4 worm cellular contexts compared by ENCODE assay signal in the genomic region with DNA sequence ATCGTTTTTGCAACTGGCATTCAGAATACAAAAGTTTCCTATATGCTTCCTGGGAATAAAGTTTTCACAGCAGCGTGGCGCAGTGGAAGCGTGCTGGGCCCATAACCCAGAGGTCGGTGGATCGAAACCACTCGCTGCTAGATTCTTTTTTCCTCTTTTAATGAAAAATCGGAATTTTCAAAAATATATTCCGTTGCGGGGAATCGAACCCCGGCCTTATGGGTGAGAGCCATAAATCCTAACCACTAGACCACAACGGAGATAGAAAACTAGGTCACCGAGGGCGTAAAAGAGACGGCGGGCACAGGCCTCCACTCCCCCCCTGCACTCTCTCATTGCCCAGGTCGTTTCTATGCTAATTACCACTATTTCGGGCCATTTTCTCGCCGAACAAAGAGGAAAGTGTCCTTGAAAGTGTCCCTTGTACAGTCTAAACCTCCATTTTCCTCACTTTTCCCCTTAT.
TF ChIP-seq lines count a peak whose summit lies in the region.

Gene Y22D7AL.6 (plus strand): TSS at position 413 of the 463 bp plus-strand sequence.

TF ChIP-seq in whole organism, L2 larva, 48 proteins besides CTCF, POLR2A, EP300 and RAD21 (continues in another document):
- TF ChIP-seq sma-9 (GFP tag; optimal IDR thresholded peaks at IDR 0.05; lab: Kevin White, UChicago) = peak; percentile 6
- TF ChIP-seq sma-9 (tag; optimal IDR thresholded peaks at IDR 0.05; lab: Kevin White, UChicago) = no peak
- no peak for TF ChIP-seq nhr-21 (tag; optimal IDR thresholded peaks at IDR 0.05; lab: Kevin White, UChicago)
- TF ChIP-seq unc-39 (tag; optimal IDR thresholded peaks at IDR 0.05; lab: Kevin White, UChicago) = no peak
- TF ChIP-seq elt-1 (tag; optimal IDR thresholded peaks at IDR 0.05; lab: Kevin White, UChicago) = no peak
- no peak for TF ChIP-seq R02D3.7 (tag; optimal IDR thresholded peaks at IDR 0.05; lab: Kevin White, UChicago)
- peak; percentile 19 for TF ChIP-seq F13H6.1 (tag; optimal IDR thresholded peaks at IDR 0.05; lab: Kevin White, UChicago)
- no peak for TF ChIP-seq sma-3 (GFP tag; optimal IDR thresholded peaks at IDR 0.05; lab: Kevin White, UChicago)
- no peak for TF ChIP-seq sem-4 (tag; optimal IDR thresholded peaks at IDR 0.05; lab: Kevin White, UChicago)
- no peak for TF ChIP-seq ztf-11 (tag; optimal IDR thresholded peaks at IDR 0.05; lab: Kevin White, UChicago)
- TF ChIP-seq lsy-2 (tag; optimal IDR thresholded peaks at IDR 0.05; lab: Kevin White, UChicago) = peak; percentile 24 to 47
- TF ChIP-seq ceh-82 (tag; optimal IDR thresholded peaks at IDR 0.05; lab: Kevin White, UChicago) = no peak
- TF ChIP-seq nhr-23 (tag; optimal IDR thresholded peaks at IDR 0.05; lab: Kevin White, UChicago) = no peak
- no peak for TF ChIP-seq egl-27 (tag; optimal IDR thresholded peaks at IDR 0.05; lab: Kevin White, UChicago)
- peak; percentile 46 for TF ChIP-seq Y55F3AM.14 (GFP tag; optimal IDR thresholded peaks at IDR 0.05; lab: Kevin White, UChicago)
- TF ChIP-seq lin-11 (tag; optimal IDR thresholded peaks at IDR 0.05; lab: Kevin White, UChicago) = peak; percentile 14
- TF ChIP-seq alr-1 (tag; optimal IDR thresholded peaks at IDR 0.05; lab: Kevin White, UChicago) = no peak
- no peak for TF ChIP-seq ama-1 (optimal IDR thresholded peaks at IDR 0.05; lab: Kevin White, UChicago)
- TF ChIP-seq ztf-4 (tag; optimal IDR thresholded peaks at IDR 0.05; lab: Kevin White, UChicago) = no peak
- no peak for TF ChIP-seq peb-1 (tag; optimal IDR thresholded peaks at IDR 0.05; lab: Kevin White, UChicago)
- no peak for TF ChIP-seq nhr-77 (tag; optimal IDR thresholded peaks at IDR 0.05; lab: Kevin White, UChicago)
- TF ChIP-seq C34F6.9 (tag; optimal IDR thresholded peaks at IDR 0.05; lab: Kevin White, UChicago) = peak; percentile 5
- no peak for TF ChIP-seq fos-1 (tag; optimal IDR thresholded peaks at IDR 0.05; lab: Kevin White, UChicago)

TF ChIP-seq in whole organism, L4 larva, 104 proteins besides CTCF, POLR2A, EP300 and RAD21 (continues in another document):
- TF ChIP-seq lin-29 (GFP tag; IDR thresholded peaks at IDR 0.05; lab: Robert Waterston, UW) (0 out of 2 replicates have a peak, but pooled peaks have one; percentile 48), madf-9 (GFP tag; conservative IDR thresholded peaks at IDR 0.05; lab: Robert Waterston, UW) (peak; percentile 78), vab-7 (GFP tag; IDR thresholded peaks at IDR 0.05; lab: Robert Waterston, UW) (peak; percentile 76), hif-1 (tag; optimal IDR thresholded peaks at IDR 0.05; lab: Kevin White, UChicago) (peak in 1 of 2 experiments; percentile 1), unc-62 (GFP tag; optimal IDR thresholded peaks at IDR 0.05 in 1 of 2; lab: Kevin White, UChicago) (no peak), unc-62 (tag; optimal IDR thresholded peaks at IDR 0.05; lab: Kevin White, UChicago) (no peak), Y48G9A.11 (GFP tag; IDR thresholded peaks at IDR 0.05; lab: Robert Waterston, UW) (peak; percentile 77; the same call in 1 of the 2 replicates), attf-4 (tag; optimal IDR thresholded peaks at IDR 0.05; lab: Kevin White, UChicago) (no peak), unc-130 (GFP tag; optimal IDR thresholded peaks at IDR 0.05; lab: Kevin White, UChicago) (peak; percentile 46), daf-19 (GFP tag; conservative IDR thresholded peaks at IDR 0.05; lab: Robert Waterston, UW) (peak; percentile 69; the same call in 1 of the 2 replicates), tag-97 (GFP tag; IDR thresholded peaks at IDR 0.05; lab: Robert Waterston, UW) (no peak), F49E8.2 (tag; optimal IDR thresholded peaks at IDR 0.05; lab: Kevin White, UChicago; ENCODE audit: borderline replicate concordance) (peak; percentile 37), lir-3 (tag; optimal IDR thresholded peaks at IDR 0.05; lab: Kevin White, UChicago) (peak; percentile 65), F44E2.7 (GFP tag; IDR thresholded peaks at IDR 0.05; lab: Robert Waterston, UW) (0 out of 2 replicates have a peak, but pooled peaks have one; percentile 85), zip-11 (GFP tag; IDR thresholded peaks at IDR 0.05; lab: Robert Waterston, UW) (no peak), Y105C5A.15 (GFP tag; IDR thresholded peaks at IDR 0.05; lab: Robert Waterston, UW) (peak; percentile 45; the same call in 1 of the 2 replicates), nhr-111 (GFP tag; optimal IDR thresholded peaks at IDR 0.05; lab: Kevin White, UChicago) (peak; percentile 51), gei-8 (GFP tag; optimal IDR thresholded peaks at IDR 0.05; lab: Kevin White, UChicago) (peak; percentile 81), mdl-1 (tag; optimal IDR thresholded peaks at IDR 0.05; lab: Kevin White, UChicago) (no peak), nhr-25 (tag; optimal IDR thresholded peaks at IDR 0.05; lab: Kevin White, UChicago; ENCODE audit: borderline replicate concordance, insufficient read depth) (no peak)

TF ChIP-seq in whole organism, late embryonic, 69 proteins besides CTCF, POLR2A, EP300 and RAD21 (continues in another document):
- TF ChIP-seq eyg-1 (tag; optimal IDR thresholded peaks at IDR 0.05; lab: Kevin White, UChicago) = no peak
- peak; percentile 77 for TF ChIP-seq ceh-6 (GFP tag; optimal IDR thresholded peaks at IDR 0.05; lab: Kevin White, UChicago)
- peak; percentile 71 for TF ChIP-seq K02D7.2 (tag; optimal IDR thresholded peaks at IDR 0.05; lab: Kevin White, UChicago)
- TF ChIP-seq unc-3 (GFP tag; conservative IDR thresholded peaks at IDR 0.05; lab: Robert Waterston, UW) = peak; percentile 39; the same call in 1 of the 2 replicates
- peak; percentile 30 for TF ChIP-seq unc-3 (tag; optimal IDR thresholded peaks at IDR 0.05; lab: Kevin White, UChicago)
- peak; percentile 21 for TF ChIP-seq unc-42 (tag; optimal IDR thresholded peaks at IDR 0.05; lab: Kevin White, UChicago)
- no peak for TF ChIP-seq hlh-15 (tag; optimal IDR thresholded peaks at IDR 0.05; lab: Kevin White, UChicago)
- no peak for TF ChIP-seq lim-6 (tag; optimal IDR thresholded peaks at IDR 0.05; lab: Kevin White, UChicago)
- peak; percentile 47 for TF ChIP-seq ceh-31 (tag; optimal IDR thresholded peaks at IDR 0.05; lab: Kevin White, UChicago)
- peak; percentile 19 for TF ChIP-seq dve-1 (tag; optimal IDR thresholded peaks at IDR 0.05; lab: Kevin White, UChicago)
- peak; percentile 26 for TF ChIP-seq dmd-4 (tag; optimal IDR thresholded peaks at IDR 0.05; lab: Kevin White, UChicago; ENCODE audit: borderline replicate concordance)
- peak; percentile 4 for TF ChIP-seq ets-4 (tag; optimal IDR thresholded peaks at IDR 0.05; lab: Kevin White, UChicago)
- peak; percentile 7 for TF ChIP-seq nfya-1 (tag; optimal IDR thresholded peaks at IDR 0.05; lab: Kevin White, UChicago)
- TF ChIP-seq ceh-18 (tag; optimal IDR thresholded peaks at IDR 0.05; lab: Kevin White, UChicago) = peak; percentile 59
- peak; percentile 42 for TF ChIP-seq madf-2 (tag; optimal IDR thresholded peaks at IDR 0.05; lab: Kevin White, UChicago)
- no peak for TF ChIP-seq hlh-8 (tag; optimal IDR thresholded peaks at IDR 0.05; lab: Kevin White, UChicago)
- TF ChIP-seq ceh-48 (tag; optimal IDR thresholded peaks at IDR 0.05; lab: Kevin White, UChicago) = peak; percentile 51
- TF ChIP-seq tbx-2 (tag; optimal IDR thresholded peaks at IDR 0.05; lab: Kevin White, UChicago) = peak; percentile 28
- peak; percentile 46 for TF ChIP-seq ttx-3 (tag; optimal IDR thresholded peaks at IDR 0.05; lab: Kevin White, UChicago)
- TF ChIP-seq ceh-22 (tag; optimal IDR thresholded peaks at IDR 0.05; lab: Kevin White, UChicago) = no peak
- no peak for TF ChIP-seq mec-3 (tag; optimal IDR thresholded peaks at IDR 0.05; lab: Kevin White, UChicago; ENCODE audit: borderline replicate concordance)
- peak; percentile 83 for TF ChIP-seq gmeb-2 (tag; optimal IDR thresholded peaks at IDR 0.05; lab: Kevin White, UChicago)
- peak; percentile 62 for TF ChIP-seq sox-4 (tag; optimal IDR thresholded peaks at IDR 0.05; lab: Kevin White, UChicago)

TF ChIP-seq in whole organism, mixed stage, embryonic, 35 proteins besides CTCF, POLR2A, EP300 and RAD21 (continues in another document):
- TF ChIP-seq hlh-1 (tag; optimal IDR thresholded peaks at IDR 0.05; lab: Kevin White, UChicago) (no peak), nhr-237 (tag; optimal IDR thresholded peaks at IDR 0.05; lab: Kevin White, UChicago) (no peak), elt-3 (tag; optimal IDR thresholded peaks at IDR 0.05; lab: Kevin White, UChicago) (no peak), ceh-43 (GFP tag; optimal IDR thresholded peaks at IDR 0.05; lab: Kevin White, UChicago) (peak; percentile 81), bed-3 (GFP tag; optimal IDR thresholded peaks at IDR 0.05; lab: Kevin White, UChicago) (peak; percentile 62), zip-8 (tag; optimal IDR thresholded peaks at IDR 0.05; lab: Kevin White, UChicago) (no peak), lsy-2 (tag; optimal IDR thresholded peaks at IDR 0.05; lab: Kevin White, UChicago) (no peak), mep-1 (tag; optimal IDR thresholded peaks at IDR 0.05; lab: Kevin White, UChicago) (peak; percentile 48), blmp-1 (tag; optimal IDR thresholded peaks at IDR 0.05; lab: Kevin White, UChicago) (peak; percentile 5), sem-2 (GFP tag; optimal IDR thresholded peaks at IDR 0.05; lab: Kevin White, UChicago) (peak; percentile 72), cnd-1 (tag; optimal IDR thresholded peaks at IDR 0.05; lab: Kevin White, UChicago) (peak; percentile 41), ztf-11 (tag; optimal IDR thresholded peaks at IDR 0.05; lab: Kevin White, UChicago) (no peak), nhr-2 (tag; optimal IDR thresholded peaks at IDR 0.05; lab: Kevin White, UChicago) (no peak), lin-32 (GFP tag; optimal IDR thresholded peaks at IDR 0.05; lab: Kevin White, UChicago) (peak; percentile 45), ceh-39 (tag; optimal IDR thresholded peaks at IDR 0.05; lab: Kevin White, UChicago) (no peak), unc-62 (GFP tag; optimal IDR thresholded peaks at IDR 0.05; lab: Kevin White, UChicago) (no peak), unc-39 (tag; optimal IDR thresholded peaks at IDR 0.05; lab: Kevin White, UChicago) (no peak), pha-4 (tag; optimal IDR thresholded peaks at IDR 0.05; lab: Kevin White, UChicago) (no peak), ceh-83 (GFP tag; optimal IDR thresholded peaks at IDR 0.05; lab: Kevin White, UChicago) (peak; percentile 87), M03D4.4 (tag; optimal IDR thresholded peaks at IDR 0.05; lab: Kevin White, UChicago) (peak; percentile 85), mls-2 (tag; optimal IDR thresholded peaks at IDR 0.05; lab: Kevin White, UChicago) (peak; percentile 88), drap-1 (GFP tag; optimal IDR thresholded peaks at IDR 0.05; lab: Kevin White, UChicago) (peak; percentile 79), nhr-76 (tag; optimal IDR thresholded peaks at IDR 0.05; lab: Kevin White, UChicago) (no peak), ham-2 (GFP tag; optimal IDR thresholded peaks at IDR 0.05; lab: Kevin White, UChicago) (peak; percentile 74), unc-120 (tag; optimal IDR thresholded peaks at IDR 0.05; lab: Kevin White, UChicago; ENCODE audit: poor library complexity, severe bottlenecking) (peak; percentile 67), elt-1 (tag; optimal IDR thresholded peaks at IDR 0.05; lab: Kevin White, UChicago; ENCODE audit: borderline replicate concordance, insufficient read depth) (no peak), flh-1 (GFP tag; optimal IDR thresholded peaks at IDR 0.05; lab: Kevin White, UChicago) (peak; percentile 62)
